Fruit fly (Drosophila melanogaster) whole organism, pupa: Measurements from ENCODE around the gene CG6184.

Experiments
- CG10348 ChIP-seq: fragments of 200-800 bp; sonication (Bioruptor generic); IDR thresholded peaks from 2 replicates; pipeline ENCODE4 v1.3.6; 2022; ENCODE audit warnings: missing biosample characterization, missing genetic modification characterization
- CG13204 ChIP-seq: fragments of 200-800 bp; sonication (Bioruptor generic); optimal IDR thresholded peaks from 2 replicates; lab custom pipeline; 2018; ENCODE audit warnings: missing biosample characterization, mild to moderate bottlenecking, missing genetic modification characterization, moderate library complexity
- CG14655 ChIP-seq: fragments of 200-800 bp; sonication (Bioruptor generic); optimal IDR thresholded peaks from 3 replicates; lab custom pipeline; 2017; ENCODE audit warnings: mild to moderate bottlenecking, missing biosample characterization, missing genetic modification reagents, missing genetic modification characterization
- CG17806 ChIP-seq: fragments of 200-800 bp; sonication (Bioruptor generic); optimal IDR thresholded peaks from 2 replicates; lab custom pipeline; 2018; ENCODE audit warnings: missing biosample characterization, mild to moderate bottlenecking, missing genetic modification characterization, moderate library complexity
- CG32121 ChIP-seq: fragments of 200-800 bp; sonication (Bioruptor generic); IDR thresholded peaks from 2 replicates; pipeline ENCODE4 v1.3.6; 2022; ENCODE audit warnings: missing biosample characterization, missing genetic modification characterization
- CG34367 ChIP-seq: fragments of 200-800 bp; sonication (Bioruptor generic); optimal IDR thresholded peaks from 2 replicates; lab custom pipeline; 2018; ENCODE audit warnings: missing biosample characterization, mild to moderate bottlenecking, missing genetic modification characterization
- CG4496 ChIP-seq: fragments of 200-800 bp; sonication (Bioruptor generic); IDR thresholded peaks from 3 replicates; pipeline ENCODE4 v1.3.6; 2022; ENCODE audit warnings: missing biosample characterization, missing genetic modification characterization
- CG8301 ChIP-seq: fragments of 200-800 bp; sonication (Bioruptor generic); optimal IDR thresholded peaks from 2 replicates; lab custom pipeline; 2018; ENCODE audit warnings: missing biosample characterization, mild to moderate bottlenecking, missing genetic modification characterization
- CG9948 ChIP-seq: fragments of 200-800 bp; sonication (Bioruptor generic); optimal IDR thresholded peaks from 2 replicates; lab custom pipeline; 2018; ENCODE audit warnings: missing biosample characterization, mild to moderate bottlenecking, missing genetic modification characterization, moderate library complexity
- EcR ChIP-seq: fragments of 200-800 bp; sonication (Bioruptor generic); optimal IDR thresholded peaks from 3 replicates; lab custom pipeline; 2019; ENCODE audit warnings: missing biosample characterization, missing genetic modification characterization, mild to moderate bottlenecking, moderate library complexity, missing genetic modification reagents
- Ets98B ChIP-seq: fragments of 200-800 bp; sonication (Bioruptor generic); IDR thresholded peaks from 2 replicates; pipeline ENCODE4 v1.3.6; 2022; ENCODE audit warnings: missing biosample characterization, missing genetic modification characterization
- rn ChIP-seq: fragments of 200-800 bp; sonication (Bioruptor generic); IDR thresholded peaks from 2 replicates; pipeline ENCODE4 v1.3.6; 2022; ENCODE audit warnings: missing biosample characterization, missing genetic modification characterization

DNA sequence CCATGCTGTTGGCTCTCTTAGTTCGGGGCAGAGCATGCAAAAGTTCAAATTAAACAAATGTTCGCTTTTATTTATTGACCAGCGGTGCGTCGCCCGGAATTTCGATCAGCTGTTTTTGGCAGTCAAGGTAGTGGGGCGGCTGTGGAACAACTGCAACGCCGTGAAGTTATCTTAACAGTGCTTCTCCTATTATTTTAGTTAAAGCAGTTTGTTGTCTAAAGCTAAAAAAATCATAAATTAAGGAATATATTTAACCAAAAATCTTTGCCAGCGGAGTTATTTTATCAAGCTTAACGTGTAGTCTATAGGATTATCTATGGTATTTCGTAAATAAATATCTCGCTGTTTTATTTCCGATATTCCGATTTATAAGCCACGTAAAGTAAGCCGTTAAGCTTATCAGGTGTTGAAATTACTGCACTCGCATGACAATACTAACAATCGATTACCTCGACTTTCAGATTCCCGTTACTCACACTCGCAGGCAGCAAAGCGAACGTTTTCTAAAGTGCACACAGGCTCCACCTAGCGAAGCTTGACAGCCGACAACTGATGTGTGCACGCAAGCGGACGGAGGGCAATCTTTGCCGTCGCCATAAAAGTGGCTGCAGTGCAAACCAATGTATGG lies 9.3 kb downstream of the CG6184 start, which contains the start of the genes CG6195 and CG31220:
- TF ChIP-seq CG10348 (GFP tag; lab: Robert Waterston, UW) (no peak), CG17806 (tag; lab: Kevin White, UChicago) (no peak), CG34367 (tag; lab: Kevin White, UChicago) (no peak), CG9948 (no peak), rn (no peak), EcR (GFP tag; lab: Kevin White, UChicago) (no peak), CG14655 (no peak), CG13204 (GFP tag; lab: Kevin White, UChicago) (no peak), CG8301 (tag; lab: Kevin White, UChicago) (no peak), CG4496 (GFP tag; lab: Robert Waterston, UW) (peak; percentile 31; the same call in 1 of the 3 replicates), CG32121 (GFP tag; lab: Robert Waterston, UW) (no peak), Ets98B (GFP tag; lab: Robert Waterston, UW) (no peak)
